Fruit fly (Drosophila melanogaster): Measurements from ENCODE around the gene Coq4.
A peak's percentile ranks its signal among the peaks of the same experiment; 100 is the strongest.

Gene Coq4

dm6 chr3L:17475979-17476393, 42.6 kb upstream of the Coq4 start, which contains the start of gene CG34250 (continued):
- TF ChIP-seq CG2712 (tag; optimal IDR thresholded peaks at IDR 0.05), result peak; percentile 72
- no peak for TF ChIP-seq CG1792 (GFP tag; optimal IDR thresholded peaks at IDR 0.05)
- no peak for TF ChIP-seq CG32772 (GFP tag; IDR thresholded peaks at IDR 0.05)
- TF ChIP-seq nerfin-2 (GFP tag; IDR thresholded peaks at IDR 0.05; ENCODE audit: partially characterized antibody), result peak; percentile 34; the same call in 1 of the 2 replicates
- no peak for TF ChIP-seq CG6175 (GFP tag; IDR thresholded peaks at IDR 0.05)
- TF ChIP-seq CG32767 (GFP tag; IDR thresholded peaks at IDR 0.05), result no peak
- no peak for TF ChIP-seq esg (GFP tag; conservative IDR thresholded peaks at IDR 0.05)
- no peak for TF ChIP-seq en (GFP tag; optimal IDR thresholded peaks at IDR 0.05)
- peak; percentile 60; the same call in 1 of the 2 replicates for TF ChIP-seq CG31441 (GFP tag; IDR thresholded peaks at IDR 0.05)
- TF ChIP-seq fd64A (GFP tag; optimal IDR thresholded peaks at IDR 0.05), result no peak
- no peak for TF ChIP-seq dysf (GFP tag; IDR thresholded peaks at IDR 0.05)
- peak; percentile 38 for TF ChIP-seq CG12155 (GFP tag; optimal IDR thresholded peaks at IDR 0.05)
- peak; percentile 72 for TF ChIP-seq Bgb (GFP tag; IDR thresholded peaks at IDR 0.05; ENCODE audit: partially characterized antibody)
- TF ChIP-seq Hmx (GFP tag; optimal IDR thresholded peaks at IDR 0.05), result no peak
- TF ChIP-seq ham (GFP tag; IDR thresholded peaks at IDR 0.05), result no peak
- TF ChIP-seq pzg (GFP tag; optimal IDR thresholded peaks at IDR 0.05), result peak; percentile 84
- no peak for TF ChIP-seq tap (tag; optimal IDR thresholded peaks at IDR 0.05)
- peak; percentile 37 for TF ChIP-seq D19A (tag; optimal IDR thresholded peaks at IDR 0.05)
- no peak for TF ChIP-seq kni (GFP tag; optimal IDR thresholded peaks at IDR 0.05)
- peak; percentile 65 for TF ChIP-seq CG10267 (tag; optimal IDR thresholded peaks at IDR 0.05)
- no peak for TF ChIP-seq CG10565 (GFP tag; optimal IDR thresholded peaks at IDR 0.05)
- peak; percentile 59 for TF ChIP-seq Ets97D (GFP tag; optimal IDR thresholded peaks at IDR 0.05)
- no peak for TF ChIP-seq Mrtf (GFP tag; IDR thresholded peaks at IDR 0.05)
- no peak for TF ChIP-seq Atf6 (GFP tag; IDR thresholded peaks at IDR 0.05)
- TF ChIP-seq CG9727 (GFP tag; optimal IDR thresholded peaks at IDR 0.05), result peak; percentile 31
- peak; percentile 76 for TF ChIP-seq sna (GFP tag; IDR thresholded peaks at IDR 0.05; ENCODE audit: partially characterized antibody)
- peak; percentile 11 for TF ChIP-seq Bdp1 (GFP tag; optimal IDR thresholded peaks at IDR 0.05)
- no peak for TF ChIP-seq otp (GFP tag; IDR thresholded peaks at IDR 0.05)
- TF ChIP-seq CG16813 (GFP tag; IDR thresholded peaks at IDR 0.05; ENCODE audit: partially characterized antibody), result peak; percentile 75
- TF ChIP-seq Sry-β (GFP tag; optimal IDR thresholded peaks at IDR 0.05), result peak; percentile 1
- peak; percentile 17 for TF ChIP-seq Vsx1 (GFP tag; optimal IDR thresholded peaks at IDR 0.05)
- no peak for TF ChIP-seq Dip2 (GFP tag; IDR thresholded peaks at IDR 0.05)
- TF ChIP-seq ara (GFP tag; IDR thresholded peaks at IDR 0.05), result no peak
- TF ChIP-seq pros (GFP tag; optimal IDR thresholded peaks at IDR 0.05), result no peak
- no peak for TF ChIP-seq dimm (GFP tag; IDR thresholded peaks at IDR 0.05)
- TF ChIP-seq B-H2 (GFP tag; optimal IDR thresholded peaks at IDR 0.05), result peak; percentile 60
- TF ChIP-seq corto (GFP tag; optimal IDR thresholded peaks at IDR 0.05), result peak; percentile 51
- no peak for TF ChIP-seq CG6654 (GFP tag; optimal IDR thresholded peaks at IDR 0.05)
- TF ChIP-seq CHES-1-like (GFP tag; optimal IDR thresholded peaks at IDR 0.05), result no peak
- peak; percentile 28 for TF ChIP-seq nau (GFP tag; optimal IDR thresholded peaks at IDR 0.05)
- TF ChIP-seq MESR4 (GFP tag; optimal IDR thresholded peaks at IDR 0.05), result peak; percentile 89
- TF ChIP-seq CG7556 (GFP tag; optimal IDR thresholded peaks at IDR 0.05), result no peak
- TF ChIP-seq CG17612 (GFP tag; IDR thresholded peaks at IDR 0.05), result no peak
- no peak for TF ChIP-seq Ssrp (tag; optimal IDR thresholded peaks at IDR 0.05)
- peak in 1 of 3 experiments; percentile 6 for TF ChIP-seq lola (GFP tag; optimal IDR thresholded peaks at IDR 0.05)
- TF ChIP-seq zf30C (GFP tag; optimal IDR thresholded peaks at IDR 0.05), result no peak
- TF ChIP-seq CG4854 (GFP tag; optimal IDR thresholded peaks at IDR 0.05), result peak; percentile 37
- TF ChIP-seq dmrt11E (tag; optimal IDR thresholded peaks at IDR 0.05), result no peak
- peak; percentile 76; the same call in 2 of the 3 replicates for TF ChIP-seq Doc3 (GFP tag; IDR thresholded peaks at IDR 0.05; ENCODE audit: partially characterized antibody)
- TF ChIP-seq CG34376 (GFP tag; optimal IDR thresholded peaks at IDR 0.05), result peak; percentile 43
